Fruit fly (Drosophila melanogaster): Measurements from ENCODE around the gene CG6661.

Gene CG6661

DNA sequence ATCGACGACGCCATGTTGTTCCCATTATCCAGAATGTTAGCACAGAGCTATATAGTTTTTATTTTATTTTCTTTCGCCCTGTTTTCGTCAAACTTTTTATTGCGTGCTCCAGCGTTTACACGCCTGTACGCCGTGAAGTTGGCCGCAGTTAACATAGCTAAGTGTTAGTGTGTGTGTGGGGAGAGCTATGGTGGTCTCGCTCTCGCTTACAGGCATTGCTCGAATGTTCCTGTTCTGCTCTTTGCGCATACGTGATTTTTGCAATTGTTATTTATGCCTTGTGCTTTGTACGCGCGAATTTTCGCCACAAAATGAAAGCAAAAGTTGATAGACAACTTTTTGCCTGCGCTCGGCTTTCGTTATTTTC is 30.6 kb upstream of the CG6661 start (continued):
- TF ChIP-seq NC2α (GFP tag; optimal IDR thresholded peaks at IDR 0.05) (no peak), kah (GFP tag; optimal IDR thresholded peaks at IDR 0.05) (peak; percentile 50), MBD-R2 (GFP tag; IDR thresholded peaks at IDR 0.05) (peak; percentile 46; the same call in 1 of the 2 replicates), ash1 (GFP tag; optimal IDR thresholded peaks at IDR 0.05) (no peak), ase (GFP tag; IDR thresholded peaks at IDR 0.05) (no peak), sisA (GFP tag; IDR thresholded peaks at IDR 0.05) (no peak), CG9437 (GFP tag; optimal IDR thresholded peaks at IDR 0.05) (no peak), CG11456 (GFP tag; IDR thresholded peaks at IDR 0.05) (0 out of 3 replicates have a peak, but pooled peaks have one; percentile 34), Mrtf (GFP tag; IDR thresholded peaks at IDR 0.05) (no peak), br (optimal IDR thresholded peaks at IDR 0.05) (no peak), pita (GFP tag; optimal IDR thresholded peaks at IDR 0.05) (no peak), CG13775 (GFP tag; optimal IDR thresholded peaks at IDR 0.05) (peak; percentile 4), sob (GFP tag; IDR thresholded peaks at IDR 0.05) (0 out of 2 replicates have a peak, but pooled peaks have one; percentile 33), CG16863 (GFP tag; optimal IDR thresholded peaks at IDR 0.05) (no peak), Stat92E (GFP tag; optimal IDR thresholded peaks at IDR 0.05) (no peak), CG13424 (tag; optimal IDR thresholded peaks at IDR 0.05) (no peak), cato (GFP tag; optimal IDR thresholded peaks at IDR 0.05; ENCODE audit: borderline replicate concordance) (no peak), gem (tag; optimal IDR thresholded peaks at IDR 0.05) (no peak), D19A (tag; optimal IDR thresholded peaks at IDR 0.05) (no peak), Hand (GFP tag; optimal IDR thresholded peaks at IDR 0.05) (no peak), CG17359 (tag; optimal IDR thresholded peaks at IDR 0.05) (no peak), ken (GFP tag; IDR thresholded peaks at IDR 0.05) (no peak), NK7.1 (GFP tag; optimal IDR thresholded peaks at IDR 0.05) (no peak), ro (GFP tag; IDR thresholded peaks at IDR 0.05) (no peak), disco-r (GFP tag; optimal IDR thresholded peaks at IDR 0.05) (no peak), CG43689 (GFP tag; IDR thresholded peaks at IDR 0.05) (no peak), CG12769 (tag; optimal IDR thresholded peaks at IDR 0.05) (peak; percentile 55), Adf1 (GFP tag; IDR thresholded peaks at IDR 0.05) (peak; percentile 44; the same call in 1 of the 2 replicates), hkb (optimal IDR thresholded peaks at IDR 0.05) (no peak), hkb (GFP tag; IDR thresholded peaks at IDR 0.05) (no peak), CG7745 (tag; optimal IDR thresholded peaks at IDR 0.05) (no peak), CG14860 (GFP tag; IDR thresholded peaks at IDR 0.05; ENCODE audit: partially characterized antibody) (no peak), CG6683 (GFP tag; optimal IDR thresholded peaks at IDR 0.05) (no peak), ewg (GFP tag; optimal IDR thresholded peaks at IDR 0.05) (peak; percentile 99), CG1792 (GFP tag; optimal IDR thresholded peaks at IDR 0.05) (no peak), eve (GFP tag; optimal IDR thresholded peaks at IDR 0.05) (no peak), peb (GFP tag; IDR thresholded peaks at IDR 0.05) (no peak), trh (GFP tag; optimal IDR thresholded peaks at IDR 0.05) (no peak), CG17802 (tag; optimal IDR thresholded peaks at IDR 0.05) (no peak), cad (GFP tag; optimal IDR thresholded peaks at IDR 0.05) (no peak), slou (GFP tag; optimal IDR thresholded peaks at IDR 0.05) (no peak), CG1603 (tag; optimal IDR thresholded peaks at IDR 0.05) (no peak), Nf-YA (GFP tag; IDR thresholded peaks at IDR 0.05) (no peak; the same call in 1 of the 2 replicates), CG11085 (GFP tag; IDR thresholded peaks at IDR 0.05) (no peak), CG11398 (GFP tag; optimal IDR thresholded peaks at IDR 0.05) (no peak), Spps (tag; optimal IDR thresholded peaks at IDR 0.05) (no peak), Scr (GFP tag; IDR thresholded peaks at IDR 0.05; ENCODE audit: partially characterized antibody) (no peak), CG9876 (GFP tag; optimal IDR thresholded peaks at IDR 0.05) (no peak), Dbx (GFP tag; IDR thresholded peaks at IDR 0.05) (peak; percentile 61; the same call in 2 of the 3 replicates), usp (GFP tag; optimal IDR thresholded peaks at IDR 0.05) (no peak), CG8924 (tag; optimal IDR thresholded peaks at IDR 0.05) (peak; percentile 68), CG3407 (GFP tag; optimal IDR thresholded peaks at IDR 0.05) (no peak), pnt (GFP tag; optimal IDR thresholded peaks at IDR 0.05) (no peak)
